Fruit fly (Drosophila melanogaster) whole organism, embryonic: ENCODE data around the gene stumps.

Source experiments
- CG1024 ChIP-seq: fragments of 200-800 bp; sonication (Bioruptor generic); IDR thresholded peaks from 2 replicates; pipeline ENCODE4 v1.3.6; 2022; ENCODE audit warnings: missing biosample characterization, missing genetic modification characterization
- CG10267 ChIP-seq: fragments of 200-800 bp; sonication (Bioruptor generic); optimal IDR thresholded peaks from 2 replicates; lab custom pipeline; 2018; ENCODE audit warnings: missing biosample characterization, mild to moderate bottlenecking, missing genetic modification characterization, moderate library complexity
- CG12104 ChIP-seq: fragments of 200-800 bp; sonication (Bioruptor generic); optimal IDR thresholded peaks from 3 replicates; lab custom pipeline; 2016; ENCODE audit warnings: missing biosample characterization, missing genetic modification characterization
- CG12391 ChIP-seq: fragments of 200-800 bp; sonication (Bioruptor generic); optimal IDR thresholded peaks from 3 replicates; lab custom pipeline; 2018; ENCODE audit warnings: missing biosample characterization, mild to moderate bottlenecking, missing genetic modification characterization, moderate library complexity
- CG14710 ChIP-seq: fragments of 200-800 bp; sonication (Bioruptor generic); optimal IDR thresholded peaks from 3 replicates; lab custom pipeline; 2019; ENCODE audit warnings: missing biosample characterization, mild to moderate bottlenecking, missing genetic modification characterization, moderate library complexity
- CG14860 ChIP-seq: fragments of 200-800 bp; sonication (Bioruptor generic); IDR thresholded peaks from 3 replicates; pipeline ENCODE4 v1.3.6; 2022; ENCODE audit warnings: missing biosample characterization, missing genetic modification characterization; ENCODE audit not compliant: partially characterized antibody
- CG15479 ChIP-seq: fragments of 200-800 bp; sonication (Bioruptor generic); optimal IDR thresholded peaks from 3 replicates; lab custom pipeline; 2019; ENCODE audit warnings: missing biosample characterization, mild to moderate bottlenecking, missing genetic modification characterization, moderate library complexity
- CG1602 ChIP-seq: fragments of 200-800 bp; sonication (Bioruptor generic); optimal IDR thresholded peaks from 3 replicates; lab custom pipeline; 2016; ENCODE audit warnings: missing biosample characterization, missing genetic modification characterization
- CG17328 ChIP-seq: fragments of 200-800 bp; sonication (Bioruptor generic); IDR thresholded peaks from 2 replicates; pipeline ENCODE4 v1.3.6; 2022; ENCODE audit warnings: missing biosample characterization, missing genetic modification characterization
- CG2712 ChIP-seq: fragments of 200-800 bp; optimal IDR thresholded peaks from 3 replicates; lab custom pipeline; 2019; ENCODE audit warnings: missing biosample characterization, mild to moderate bottlenecking, missing genetic modification characterization, moderate library complexity
- CG3065 ChIP-seq: fragments of 200-800 bp; sonication (Bioruptor generic); optimal IDR thresholded peaks from 2 replicates; lab custom pipeline; 2016; ENCODE audit warnings: missing biosample characterization, missing genetic modification characterization
- CG31441 ChIP-seq: fragments of 200-800 bp; sonication (Bioruptor generic); IDR thresholded peaks from 2 replicates; pipeline ENCODE4 v1.3.6; 2022; ENCODE audit warnings: missing biosample characterization, missing genetic modification characterization
- CG33557 ChIP-seq: fragments of 200-800 bp; sonication (Bioruptor generic); optimal IDR thresholded peaks from 2 replicates; lab custom pipeline; 2019; ENCODE audit warnings: missing biosample characterization, mild to moderate bottlenecking, missing genetic modification characterization, moderate library complexity
- CG4360 ChIP-seq: fragments of 200-800 bp; sonication (Bioruptor generic); IDR thresholded peaks from 2 replicates; pipeline ENCODE4 v1.3.6; 2022; ENCODE audit warnings: missing biosample characterization, missing genetic modification characterization
- CG4404 ChIP-seq: fragments of 200-800 bp; sonication (Bioruptor generic); IDR thresholded peaks from 2 replicates; pipeline ENCODE4 v1.3.6; 2022; ENCODE audit warnings: missing biosample characterization, missing genetic modification characterization
- CG5953 ChIP-seq: fragments of 200-800 bp; sonication (Bioruptor generic); IDR thresholded peaks from 2 replicates; pipeline ENCODE4 v1.3.6; 2022; ENCODE audit warnings: missing biosample characterization, missing genetic modification characterization
- CG7271 ChIP-seq: fragments of 200-800 bp; sonication (Bioruptor generic); optimal IDR thresholded peaks from 2 replicates; lab custom pipeline; 2018; ENCODE audit warnings: missing biosample characterization, mild to moderate bottlenecking, missing genetic modification characterization, moderate library complexity
- CG7839 ChIP-seq: fragments of 200-800 bp; sonication (Bioruptor generic); optimal IDR thresholded peaks from 3 replicates; lab custom pipeline; 2018; ENCODE audit warnings: missing biosample characterization, mild to moderate bottlenecking, missing genetic modification characterization, moderate library complexity
- CG8388 ChIP-seq: fragments of 200-800 bp; sonication (Bioruptor generic); optimal IDR thresholded peaks from 2 replicates; lab custom pipeline; 2019; ENCODE audit warnings: missing biosample characterization, mild to moderate bottlenecking, missing genetic modification characterization, moderate library complexity
- CG8765 ChIP-seq: fragments of 200-800 bp; sonication (Bioruptor generic); IDR thresholded peaks from 2 replicates; pipeline ENCODE4 v1.3.6; 2022; ENCODE audit warnings: missing biosample characterization, missing genetic modification characterization
- CHES-1-like ChIP-seq: fragments of 200-800 bp; sonication (Bioruptor generic); optimal IDR thresholded peaks from 2 replicates; lab custom pipeline; 2016; ENCODE audit warnings: missing biosample characterization, missing genetic modification characterization
- Gsc ChIP-seq: fragments of 200-800 bp; sonication (Bioruptor generic); IDR thresholded peaks from 2 replicates; pipeline ENCODE4 v1.3.6; 2022; ENCODE audit warnings: missing biosample characterization, missing genetic modification characterization
- HmgD ChIP-seq: fragments of 200-800 bp; sonication (Bioruptor generic); optimal IDR thresholded peaks from 3 replicates; lab custom pipeline; 2016; ENCODE audit warnings: missing biosample characterization, missing genetic modification characterization
- Med ChIP-seq: fragments of 200-800 bp; sonication (Bioruptor generic); peaks from one replicate; lab custom pipeline; 2016; ENCODE audit warnings: missing biosample characterization, missing genetic modification characterization, mild to moderate bottlenecking, inconsistent platforms, moderate library complexity
- Oli ChIP-seq: fragments of 200-800 bp; sonication (Bioruptor generic); optimal IDR thresholded peaks from 2 replicates; lab custom pipeline; 2018; ENCODE audit warnings: missing biosample characterization, mild to moderate bottlenecking, missing genetic modification characterization, moderate library complexity
- Sox102F ChIP-seq: fragments of 200-800 bp; sonication (Bioruptor generic); optimal IDR thresholded peaks from 2 replicates; lab custom pipeline; 2018; ENCODE audit warnings: missing biosample characterization, mild to moderate bottlenecking, missing genetic modification characterization, moderate library complexity
- Stat92E ChIP-seq, 3 experiments: fragments of >200 bp in 2 of 3; fragments of 200-800 bp in 1 of 3; sonication (Bioruptor generic) in 1 of 3; optimal IDR thresholded peaks; 2 replicates each; lab custom pipeline; 2017 to 2019; ENCODE audit warnings: missing biosample characterization in 3 of 3, missing genetic modification characterization in 3 of 3, mild to moderate bottlenecking in 1 of 3, moderate library complexity in 1 of 3
- cad ChIP-seq: fragments of >200 bp; optimal IDR thresholded peaks from 2 replicates; lab custom pipeline; 2017; ENCODE audit warnings: missing biosample characterization, missing genetic modification characterization
- chn ChIP-seq: fragments of 200-800 bp; sonication (Bioruptor generic); optimal IDR thresholded peaks from 2 replicates; lab custom pipeline; 2016; ENCODE audit warnings: missing biosample characterization, missing genetic modification characterization
- fd102C ChIP-seq: fragments of 200-800 bp; sonication (Bioruptor generic); optimal IDR thresholded peaks from 2 replicates; lab custom pipeline; 2018; ENCODE audit warnings: missing biosample characterization, mild to moderate bottlenecking, missing genetic modification characterization, moderate library complexity
- ftz-f1 ChIP-seq: fragments of 200-800 bp; sonication (Bioruptor generic); optimal IDR thresholded peaks from 2 replicates; lab custom pipeline; 2016; ENCODE audit warnings: missing biosample characterization, missing genetic modification characterization
- gcm2 ChIP-seq: fragments of 200-800 bp; sonication (Bioruptor generic); optimal IDR thresholded peaks from 2 replicates; lab custom pipeline; 2016; ENCODE audit warnings: missing biosample characterization, missing genetic modification characterization
- gem ChIP-seq: fragments of 200-800 bp; sonication (Bioruptor generic); optimal IDR thresholded peaks from 2 replicates; lab custom pipeline; 2019; ENCODE audit warnings: missing biosample characterization, mild to moderate bottlenecking, missing genetic modification characterization, moderate library complexity
- klu ChIP-seq: fragments of 200-800 bp; sonication (Bioruptor generic); IDR thresholded peaks from 2 replicates; pipeline ENCODE4 v1.3.6; 2022; ENCODE audit warnings: missing biosample characterization, missing genetic modification characterization
- lola ChIP-seq, 3 experiments: fragments of >200 bp in 2 of 3; fragments of 200-800 bp in 1 of 3; sonication (Bioruptor generic) in 1 of 3; optimal IDR thresholded peaks; 2 replicates each; lab custom pipeline; 2017 to 2019; ENCODE audit warnings: missing biosample characterization in 3 of 3, missing genetic modification characterization in 3 of 3, mild to moderate bottlenecking in 1 of 3, moderate library complexity in 1 of 3
- phol ChIP-seq: fragments of 200-800 bp; sonication (Bioruptor generic); optimal IDR thresholded peaks from 3 replicates; lab custom pipeline; 2018; ENCODE audit warnings: missing biosample characterization, mild to moderate bottlenecking, missing genetic modification characterization, moderate library complexity
- prd ChIP-seq, 3 experiments: fragments of >200 bp in 2 of 3; fragments of 200-800 bp in 1 of 3; sonication (Bioruptor generic) in 1 of 3; optimal IDR thresholded peaks in 2 of 3; IDR thresholded peaks in 1 of 3; 2 replicates in 2 of 3; 3 replicates in 1 of 3; pipeline versions ENCODE4 v1.3.6 to Lab custom; 2017 to 2022; ENCODE audit warnings: missing biosample characterization in 1 of 3, missing genetic modification characterization in 1 of 3
- row ChIP-seq: fragments of 200-800 bp; sonication (Bioruptor generic); IDR thresholded peaks from 3 replicates; pipeline ENCODE4 v1.3.6; 2022; ENCODE audit warnings: missing biosample characterization, missing genetic modification characterization
- sc ChIP-seq, 3 experiments: fragments of >200 bp in 2 of 3; fragments of 200-800 bp in 1 of 3; sonication (Bioruptor generic) in 1 of 3; optimal IDR thresholded peaks; 2 replicates in 2 of 3; 3 replicates in 1 of 3; lab custom pipeline; 2017; ENCODE audit warnings: mild to moderate bottlenecking in 1 of 3, missing biosample characterization in 1 of 3, missing genetic modification characterization in 1 of 3, missing genetic modification reagents in 1 of 3
- sens ChIP-seq: fragments of 200-800 bp; sonication (Bioruptor generic); peaks from one replicate; lab custom pipeline; 2016; ENCODE audit warnings: missing biosample characterization, missing genetic modification characterization
- shn ChIP-seq: fragments of 200-800 bp; sonication (Bioruptor generic); optimal IDR thresholded peaks from 3 replicates; lab custom pipeline; 2016; ENCODE audit warnings: missing biosample characterization, missing genetic modification characterization
- sug ChIP-seq: fragments of 200-800 bp; optimal IDR thresholded peaks from 2 replicates; lab custom pipeline; 2019; ENCODE audit warnings: missing biosample characterization, mild to moderate bottlenecking, missing genetic modification characterization, moderate library complexity
- tll ChIP-seq, 2 experiments: fragments of 200-800 bp in 1 of 2; fragments of >200 bp in 1 of 2; sonication (Bioruptor generic) in 1 of 2; optimal IDR thresholded peaks; 2 replicates each; lab custom pipeline; 2017 to 2019; ENCODE audit warnings: missing biosample characterization in 2 of 2, missing genetic modification characterization in 2 of 2, mild to moderate bottlenecking in 1 of 2, moderate library complexity in 1 of 2
- zen ChIP-seq: fragments of 200-800 bp; sonication (Bioruptor generic); optimal IDR thresholded peaks from 3 replicates; lab custom pipeline; 2018; ENCODE audit warnings: missing biosample characterization, mild to moderate bottlenecking, missing genetic modification characterization, moderate library complexity
- zfh1 ChIP-seq: fragments of 200-800 bp; sonication (Bioruptor generic); IDR thresholded peaks from 3 replicates; pipeline ENCODE4 v1.3.6; 2022; ENCODE audit warnings: missing biosample characterization, missing genetic modification characterization

stumps gene

dm6 chr3R:14586480-14587443, 9.7 kb downstream of the stumps start (continued):
- TF ChIP-seq ftz-f1 (GFP tag; lab: Kevin White, UChicago) (no peak), CG1024 (GFP tag; lab: Robert Waterston, UW) (no peak), CG1602 (GFP tag; lab: Kevin White, UChicago) (peak; percentile 11), HmgD (GFP tag; lab: Kevin White, UChicago) (no peak), CG8765 (GFP tag; lab: Robert Waterston, UW) (0 out of 2 replicates have a peak, but pooled peaks have one; percentile 9), lola (GFP tag; optimal IDR thresholded peaks at IDR 0.05; lab: Kevin White, UChicago) (peak in 1 of 3 experiments; percentile 71), Sox102F (GFP tag; lab: Kevin White, UChicago) (peak; percentile 16), Oli (tag; lab: Kevin White, UChicago) (peak; percentile 15), sug (tag; lab: Kevin White, UChicago) (no peak), shn (GFP tag; lab: Kevin White, UChicago) (no peak), CG15479 (GFP tag; lab: Kevin White, UChicago) (peak; percentile 24), row (GFP tag; lab: Robert Waterston, UW) (0 out of 3 replicates have a peak, but pooled peaks have one; percentile 28), CG7839 (peak; percentile 19), phol (tag; lab: Kevin White, UChicago) (peak; percentile 32), CG5953 (no peak), CG33557 (peak; percentile 43), CG14860 (no peak), zen (tag; lab: Kevin White, UChicago) (peak; percentile 27), tll (GFP tag; optimal IDR thresholded peaks at IDR 0.05; lab: Kevin White, UChicago) (peak in 1 of 2 experiments; percentile 92), CG12104 (GFP tag; lab: Kevin White, UChicago) (no peak), CG31441 (GFP tag; lab: Robert Waterston, UW) (0 out of 2 replicates have a peak, but pooled peaks have one; percentile 38), sc (optimal IDR thresholded peaks at IDR 0.05; lab: Kevin White, UChicago) (no peak), sc (GFP tag; optimal IDR thresholded peaks at IDR 0.05; lab: Kevin White, UChicago) (peak; percentile 11), klu (GFP tag; lab: Robert Waterston, UW) (no peak), gem (tag; lab: Kevin White, UChicago) (peak; percentile 58), CG10267 (tag; lab: Kevin White, UChicago) (peak; percentile 9), CG4360 (GFP tag; lab: Robert Waterston, UW) (no peak)

- TF ChIP-seq CG2712 (tag; lab: Kevin White, UChicago) (peak; percentile 62), CG7271 (tag; lab: Kevin White, UChicago) (no peak), CG14710 (tag; lab: Kevin White, UChicago) (peak; percentile 33), lola (GFP tag; optimal IDR thresholded peaks at IDR 0.05; lab: Kevin White, UChicago) (peak in 1 of 3 experiments; percentile 39), chn (GFP tag; lab: Kevin White, UChicago) (peak; percentile 0), Stat92E (GFP tag; optimal IDR thresholded peaks at IDR 0.05; lab: Kevin White, UChicago) (no peak), CG8388 (GFP tag; lab: Kevin White, UChicago) (peak; percentile 14), CHES-1-like (GFP tag; lab: Kevin White, UChicago) (no peak), CG10267 (tag; lab: Kevin White, UChicago) (peak; percentile 17), tll (GFP tag; optimal IDR thresholded peaks at IDR 0.05; lab: Kevin White, UChicago) (peak in 1 of 2 experiments; percentile 16), CG17328 (GFP tag; lab: Robert Waterston, UW) (0 out of 2 replicates have a peak, but pooled peaks have one; percentile 45), zfh1 (GFP tag; lab: Robert Waterston, UW) (peak; percentile 56; the same call in 2 of the 3 replicates), sens (GFP tag; lab: Kevin White, UChicago) (peak; percentile 90), fd102C (GFP tag; lab: Kevin White, UChicago) (peak; percentile 19), CG8765 (GFP tag; lab: Robert Waterston, UW) (peak; percentile 40; the same call in 1 of the 2 replicates), gcm2 (GFP tag; lab: Kevin White, UChicago) (no peak), CG12391 (tag; lab: Kevin White, UChicago) (peak; percentile 40), prd (optimal IDR thresholded peaks at IDR 0.05; lab: Kevin White, UChicago) (no peak), prd (GFP tag; IDR thresholded peaks at IDR 0.05; lab: Robert Waterston, UW) (peak; percentile 69; the same call in 2 of the 3 replicates), CG3065 (GFP tag; lab: Kevin White, UChicago) (no peak), cad (GFP tag; lab: Kevin White, UChicago) (peak; percentile 21), Med (GFP tag; lab: Kevin White, UChicago) (peak; percentile 60), CG4404 (GFP tag; lab: Robert Waterston, UW) (peak; percentile 56), Gsc (no peak)
Measured at dm6 chr3R:14589483-14589882, 12.5 kb downstream of the stumps start.
